Fruit fly (Drosophila melanogaster) whole organism, embryonic: ENCODE measurements around the gene Dtg.

ENCODE experiments used
- Aef1 ChIP-seq: fragments of 200-800 bp; sonication (Bioruptor generic); IDR thresholded peaks from 3 replicates; pipeline ENCODE4 v1.3.6; 2022; ENCODE audit warnings: missing biosample characterization, missing genetic modification characterization
- CG1024 ChIP-seq: fragments of 200-800 bp; sonication (Bioruptor generic); IDR thresholded peaks from 2 replicates; pipeline ENCODE4 v1.3.6; 2022; ENCODE audit warnings: missing biosample characterization, missing genetic modification characterization
- CG10321 ChIP-seq: fragments of 200-800 bp; sonication (Bioruptor generic); IDR thresholded peaks from 2 replicates; pipeline ENCODE4 v1.3.6; 2022; ENCODE audit warnings: missing biosample characterization, missing genetic modification characterization
- CG10565 ChIP-seq: fragments of 200-800 bp; sonication (Bioruptor generic); optimal IDR thresholded peaks from 3 replicates; lab custom pipeline; 2016; ENCODE audit warnings: missing biosample characterization, mild to moderate bottlenecking, missing genetic modification characterization
- CG11456 ChIP-seq: fragments of 200-800 bp; sonication (Bioruptor generic); IDR thresholded peaks from 3 replicates; pipeline ENCODE4 v1.3.6; 2022; ENCODE audit warnings: missing biosample characterization, missing genetic modification characterization
- CG11560 ChIP-seq: fragments of 200-800 bp; sonication (Bioruptor generic); IDR thresholded peaks from 3 replicates; pipeline ENCODE4 v1.3.6; 2022; ENCODE audit warnings: missing biosample characterization, missing genetic modification characterization
- CG12219 ChIP-seq: fragments of 200-800 bp; sonication (Bioruptor generic); optimal IDR thresholded peaks from 3 replicates; lab custom pipeline; 2018; ENCODE audit warnings: missing biosample characterization, mild to moderate bottlenecking, missing genetic modification characterization
- CG12744 ChIP-seq: fragments of 200-800 bp; sonication (Bioruptor generic); optimal IDR thresholded peaks from 2 replicates; lab custom pipeline; 2016; ENCODE audit warnings: missing biosample characterization, missing genetic modification characterization
- CG14441 ChIP-seq: fragments of 200-800 bp; sonication (Bioruptor generic); IDR thresholded peaks from 2 replicates; pipeline ENCODE4 v1.3.6; 2022; ENCODE audit warnings: missing biosample characterization, missing genetic modification characterization
- CG15479 ChIP-seq: fragments of 200-800 bp; sonication (Bioruptor generic); optimal IDR thresholded peaks from 3 replicates; lab custom pipeline; 2019; ENCODE audit warnings: missing biosample characterization, mild to moderate bottlenecking, missing genetic modification characterization, moderate library complexity
- CG17361 ChIP-seq: fragments of 200-800 bp; sonication (Bioruptor generic); IDR thresholded peaks from 3 replicates; pipeline ENCODE4 v1.3.6; 2022; ENCODE audit warnings: missing biosample characterization, missing genetic modification characterization
- CG17829 ChIP-seq: fragments of 200-800 bp; optimal IDR thresholded peaks from 2 replicates; lab custom pipeline; 2019; ENCODE audit warnings: missing biosample characterization, mild to moderate bottlenecking, missing genetic modification characterization, moderate library complexity
- CG2712 ChIP-seq: fragments of 200-800 bp; optimal IDR thresholded peaks from 3 replicates; lab custom pipeline; 2019; ENCODE audit warnings: missing biosample characterization, mild to moderate bottlenecking, missing genetic modification characterization, moderate library complexity
- CG30020 ChIP-seq: fragments of 200-800 bp; optimal IDR thresholded peaks from 2 replicates; lab custom pipeline; 2019; ENCODE audit warnings: missing biosample characterization, mild to moderate bottlenecking, missing genetic modification characterization, moderate library complexity
- CG32772 ChIP-seq: fragments of 200-800 bp; sonication (Bioruptor generic); IDR thresholded peaks from 2 replicates; pipeline ENCODE4 v1.3.6; 2022; ENCODE audit warnings: missing biosample characterization, missing genetic modification characterization
- CG33557 ChIP-seq: fragments of 200-800 bp; sonication (Bioruptor generic); optimal IDR thresholded peaks from 2 replicates; lab custom pipeline; 2019; ENCODE audit warnings: missing biosample characterization, mild to moderate bottlenecking, missing genetic modification characterization, moderate library complexity
- CG43689 ChIP-seq: fragments of 200-800 bp; sonication (Bioruptor generic); IDR thresholded peaks from 2 replicates; pipeline ENCODE4 v1.3.6; 2022; ENCODE audit warnings: missing biosample characterization, missing genetic modification characterization
- CG4617 ChIP-seq: fragments of 200-800 bp; sonication (Bioruptor generic); optimal IDR thresholded peaks from 3 replicates; lab custom pipeline; 2016; ENCODE audit warnings: missing biosample characterization, missing genetic modification characterization, borderline replicate concordance
- CG5180 ChIP-seq: fragments of 200-800 bp; sonication (Bioruptor generic); optimal IDR thresholded peaks from 3 replicates; lab custom pipeline; 2017; ENCODE audit warnings: missing biosample characterization, missing genetic modification characterization, mild to moderate bottlenecking, moderate library complexity, missing genetic modification reagents
- CG6813 ChIP-seq: fragments of 200-800 bp; sonication (Bioruptor generic); optimal IDR thresholded peaks from 2 replicates; lab custom pipeline; 2017; ENCODE audit warnings: missing biosample characterization, missing genetic modification characterization, mild to moderate bottlenecking, moderate library complexity, missing genetic modification reagents
- CG8290 ChIP-seq, 3 experiments: fragments of 200-800 bp; sonication (Bioruptor generic); optimal IDR thresholded peaks; 2 replicates each; lab custom pipeline; 2016 to 2019; ENCODE audit warnings: missing biosample characterization in 3 of 3, missing genetic modification characterization in 3 of 3, mild to moderate bottlenecking in 2 of 3, moderate library complexity in 1 of 3
- CG8388 ChIP-seq: fragments of 200-800 bp; sonication (Bioruptor generic); optimal IDR thresholded peaks from 2 replicates; lab custom pipeline; 2019; ENCODE audit warnings: missing biosample characterization, mild to moderate bottlenecking, missing genetic modification characterization, moderate library complexity
- CG8924 ChIP-seq: fragments of 200-800 bp; optimal IDR thresholded peaks from 3 replicates; lab custom pipeline; 2019; ENCODE audit warnings: missing biosample characterization, mild to moderate bottlenecking, missing genetic modification characterization, moderate library complexity
- CG8944 ChIP-seq: fragments of 200-800 bp; sonication (Bioruptor generic); optimal IDR thresholded peaks from 3 replicates; lab custom pipeline; 2016; ENCODE audit warnings: missing biosample characterization, missing genetic modification characterization
- CHES-1-like ChIP-seq: fragments of 200-800 bp; sonication (Bioruptor generic); optimal IDR thresholded peaks from 2 replicates; lab custom pipeline; 2016; ENCODE audit warnings: missing biosample characterization, missing genetic modification characterization
- Dip2 ChIP-seq: fragments of 200-800 bp; sonication (Bioruptor generic); IDR thresholded peaks from 2 replicates; pipeline ENCODE4 v1.3.6; 2022; ENCODE audit warnings: missing biosample characterization, missing genetic modification characterization
- HLHmδ ChIP-seq: fragments of 200-800 bp; sonication (Bioruptor generic); optimal IDR thresholded peaks from 2 replicates; lab custom pipeline; 2018; ENCODE audit warnings: missing biosample characterization, mild to moderate bottlenecking, missing genetic modification characterization, moderate library complexity
- Hr3 ChIP-seq: fragments of 200-800 bp; sonication (Bioruptor generic); optimal IDR thresholded peaks from 3 replicates; lab custom pipeline; 2016; ENCODE audit warnings: missing biosample characterization, missing genetic modification characterization
- Poxn ChIP-seq: fragments of 200-800 bp; sonication (Bioruptor generic); IDR thresholded peaks from 2 replicates; pipeline ENCODE4 v1.3.6; 2022; ENCODE audit warnings: missing biosample characterization, missing genetic modification characterization
- bbx ChIP-seq: fragments of 200-800 bp; sonication (Bioruptor generic); IDR thresholded peaks from 2 replicates; pipeline ENCODE4 v1.3.6; 2022; ENCODE audit warnings: missing biosample characterization, missing genetic modification characterization; ENCODE audit not compliant: partially characterized antibody
- bsh ChIP-seq, 2 experiments: fragments of 200-800 bp; sonication (Bioruptor generic); optimal IDR thresholded peaks; 2 replicates each; lab custom pipeline; 2017 to 2018; ENCODE audit warnings: mild to moderate bottlenecking in 2 of 2, missing biosample characterization in 2 of 2, missing genetic modification characterization in 2 of 2, moderate library complexity in 1 of 2
- da ChIP-seq: fragments of 200-800 bp; sonication (Bioruptor generic); optimal IDR thresholded peaks from 2 replicates; lab custom pipeline; 2016; ENCODE audit warnings: missing biosample characterization, missing genetic modification characterization
- dan ChIP-seq: fragments of 200-800 bp; sonication (Bioruptor generic); IDR thresholded peaks from 2 replicates; pipeline ENCODE4 v1.3.6; 2022; ENCODE audit warnings: missing biosample characterization, missing genetic modification characterization
- dmrt99B ChIP-seq: fragments of 200-800 bp; sonication (Bioruptor generic); optimal IDR thresholded peaks from 2 replicates; lab custom pipeline; 2018; ENCODE audit warnings: missing biosample characterization, mild to moderate bottlenecking, missing genetic modification characterization, moderate library complexity
- eyg ChIP-seq: fragments of 200-800 bp; sonication (Bioruptor generic); optimal IDR thresholded peaks from 3 replicates; lab custom pipeline; 2016; ENCODE audit warnings: missing biosample characterization, missing genetic modification characterization
- gem ChIP-seq: fragments of 200-800 bp; sonication (Bioruptor generic); optimal IDR thresholded peaks from 2 replicates; lab custom pipeline; 2019; ENCODE audit warnings: missing biosample characterization, mild to moderate bottlenecking, missing genetic modification characterization, moderate library complexity
- gt ChIP-seq: fragments of 200-800 bp; sonication (Bioruptor generic); IDR thresholded peaks from 2 replicates; pipeline ENCODE4 v1.3.6; 2022; ENCODE audit warnings: missing biosample characterization, missing genetic modification characterization
- ham ChIP-seq: fragments of 200-800 bp; sonication (Bioruptor generic); IDR thresholded peaks from 2 replicates; pipeline ENCODE4 v1.3.6; 2022; ENCODE audit warnings: missing biosample characterization, missing genetic modification characterization
- hb ChIP-seq: fragments of 200-800 bp; sonication (Bioruptor generic); IDR thresholded peaks from 3 replicates; pipeline ENCODE4 v1.3.6; 2022; ENCODE audit warnings: missing biosample characterization, missing genetic modification characterization; ENCODE audit not compliant: partially characterized antibody
- hth ChIP-seq: fragments of >200 bp; optimal IDR thresholded peaks from 2 replicates; lab custom pipeline; 2017; ENCODE audit warnings: inconsistent platforms
- inv ChIP-seq: fragments of 200-800 bp; sonication (Bioruptor generic); IDR thresholded peaks from 2 replicates; pipeline ENCODE4 v1.3.6; 2022; ENCODE audit warnings: missing biosample characterization, missing genetic modification characterization; ENCODE audit not compliant: partially characterized antibody
- ken ChIP-seq: fragments of 200-800 bp; sonication (Bioruptor generic); IDR thresholded peaks from 3 replicates; pipeline ENCODE4 v1.3.6; 2022; ENCODE audit warnings: missing biosample characterization, missing genetic modification characterization
- kni ChIP-seq: fragments of 200-800 bp; sonication (Bioruptor generic); optimal IDR thresholded peaks from 3 replicates; lab custom pipeline; 2017; ENCODE audit warnings: mild to moderate bottlenecking, missing biosample characterization, missing genetic modification reagents, missing genetic modification characterization
- nom ChIP-seq: fragments of 200-800 bp; sonication (Bioruptor generic); optimal IDR thresholded peaks from 2 replicates; lab custom pipeline; 2017; ENCODE audit warnings: missing biosample characterization, missing genetic modification characterization, mild to moderate bottlenecking, moderate library complexity, missing genetic modification reagents
- odd ChIP-seq: fragments of 200-800 bp; sonication (Bioruptor generic); optimal IDR thresholded peaks from 2 replicates; lab custom pipeline; 2017; ENCODE audit warnings: missing biosample characterization, mild to moderate bottlenecking, missing genetic modification characterization
- ranshi ChIP-seq: fragments of 200-800 bp; sonication (Bioruptor generic); IDR thresholded peaks from 2 replicates; pipeline ENCODE4 v1.3.6; 2022; ENCODE audit warnings: missing biosample characterization, missing genetic modification characterization
- row ChIP-seq: fragments of 200-800 bp; sonication (Bioruptor generic); IDR thresholded peaks from 3 replicates; pipeline ENCODE4 v1.3.6; 2022; ENCODE audit warnings: missing biosample characterization, missing genetic modification characterization
- scrt ChIP-seq: fragments of 200-800 bp; sonication (Bioruptor generic); optimal IDR thresholded peaks from 2 replicates; lab custom pipeline; 2018; ENCODE audit warnings: missing biosample characterization, mild to moderate bottlenecking, missing genetic modification characterization, moderate library complexity
- trem ChIP-seq: fragments of 200-800 bp; optimal IDR thresholded peaks from 3 replicates; lab custom pipeline; 2019; ENCODE audit warnings: missing biosample characterization, mild to moderate bottlenecking, missing genetic modification characterization, moderate library complexity
- wdn ChIP-seq: fragments of 200-800 bp; sonication (Bioruptor generic); IDR thresholded peaks from 2 replicates; pipeline ENCODE4 v1.3.6; 2022; ENCODE audit warnings: missing biosample characterization, missing genetic modification characterization
- zen ChIP-seq: fragments of 200-800 bp; sonication (Bioruptor generic); optimal IDR thresholded peaks from 3 replicates; lab custom pipeline; 2018; ENCODE audit warnings: missing biosample characterization, mild to moderate bottlenecking, missing genetic modification characterization, moderate library complexity

Dtg gene

DNA sequence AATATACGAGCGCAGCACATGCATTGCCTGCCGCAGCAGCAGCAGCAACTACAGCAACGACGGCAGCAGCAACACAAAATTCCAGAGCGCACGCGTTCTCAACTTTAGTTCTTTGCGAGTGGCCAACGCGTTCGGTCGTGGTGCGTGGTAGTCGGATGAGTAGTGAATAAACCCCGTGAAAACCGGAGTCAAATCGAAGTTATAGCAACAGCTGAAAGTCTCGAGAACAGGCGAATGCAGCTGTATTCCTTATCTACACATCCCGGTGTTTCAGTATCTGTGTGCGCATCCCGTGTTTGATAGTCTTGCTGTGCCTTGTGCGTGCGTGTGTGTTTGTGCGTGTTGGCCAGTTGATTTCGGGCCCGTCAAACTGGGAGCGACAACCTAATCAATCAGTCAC lies at the start of gene Dtg (continued):
- peak; percentile 63 for TF ChIP-seq CG15479 (GFP tag; lab: Kevin White, UChicago)
- TF ChIP-seq odd: peak; percentile 22
- TF ChIP-seq CG11456 (GFP tag; lab: Robert Waterston, UW): no peak
- peak; percentile 19 for TF ChIP-seq da (GFP tag; lab: Kevin White, UChicago)
- no peak for TF ChIP-seq Aef1 (GFP tag; lab: Robert Waterston, UW)
- TF ChIP-seq CG6813 (GFP tag; lab: Kevin White, UChicago): no peak
- TF ChIP-seq hb (GFP tag; lab: Robert Waterston, UW): no peak
- peak; percentile 18 for TF ChIP-seq nom (GFP tag; lab: Kevin White, UChicago)
- TF ChIP-seq bbx (GFP tag; lab: Robert Waterston, UW): no peak
- no peak for TF ChIP-seq inv (GFP tag; lab: Robert Waterston, UW)
- TF ChIP-seq CG14441 (GFP tag; lab: Robert Waterston, UW): no peak
- no peak for TF ChIP-seq dan (GFP tag; lab: Robert Waterston, UW)
- TF ChIP-seq HLHmδ: peak; percentile 82
- peak; percentile 10 for TF ChIP-seq CG8924 (tag; lab: Kevin White, UChicago)
- no peak for TF ChIP-seq CG17361 (GFP tag; lab: Robert Waterston, UW)
- no peak for TF ChIP-seq CG12744 (GFP tag; lab: Kevin White, UChicago)
- no peak for TF ChIP-seq CG8388 (GFP tag; lab: Kevin White, UChicago)
- no peak for TF ChIP-seq gt (GFP tag; lab: Robert Waterston, UW)
- peak; percentile 24 for TF ChIP-seq CG33557
- TF ChIP-seq wdn (GFP tag; lab: Robert Waterston, UW): no peak
- no peak for TF ChIP-seq CG8944 (GFP tag; lab: Kevin White, UChicago)
- TF ChIP-seq CG8290 (GFP tag; optimal IDR thresholded peaks at IDR 0.05; lab: Kevin White, UChicago): no peak
- TF ChIP-seq CG8290 (tag; optimal IDR thresholded peaks at IDR 0.05; lab: Kevin White, UChicago): no peak
- no peak for TF ChIP-seq ham (GFP tag; lab: Robert Waterston, UW)
- TF ChIP-seq kni (GFP tag; lab: Kevin White, UChicago): peak; percentile 80
- TF ChIP-seq Poxn (GFP tag; lab: Robert Waterston, UW): no peak
- no peak for TF ChIP-seq CG4617 (GFP tag; lab: Kevin White, UChicago)
- TF ChIP-seq gem (tag; lab: Kevin White, UChicago): no peak
- TF ChIP-seq CG10321: no peak
- no peak for TF ChIP-seq ranshi
- TF ChIP-seq trem (tag; lab: Kevin White, UChicago): no peak
- TF ChIP-seq hth (lab: Kevin White, UChicago): peak; percentile 7
- no peak for TF ChIP-seq scrt (GFP tag; lab: Kevin White, UChicago)
- TF ChIP-seq CG30020 (tag; lab: Kevin White, UChicago): no peak
- no peak for TF ChIP-seq Hr3 (GFP tag; lab: Kevin White, UChicago)
- no peak for TF ChIP-seq dmrt99B (tag; lab: Kevin White, UChicago)
- no peak for TF ChIP-seq CG12219 (GFP tag; lab: Kevin White, UChicago)
- TF ChIP-seq CG17829: peak; percentile 42
- TF ChIP-seq eyg (GFP tag; lab: Kevin White, UChicago): no peak
- no peak for TF ChIP-seq CHES-1-like (GFP tag; lab: Kevin White, UChicago)
- TF ChIP-seq CG5180 (GFP tag; lab: Kevin White, UChicago): peak; percentile 34
- no peak for TF ChIP-seq CG1024 (GFP tag; lab: Robert Waterston, UW)
- peak; percentile 46 for TF ChIP-seq zen (tag; lab: Kevin White, UChicago)
- TF ChIP-seq CG11560 (tag; lab: Robert Waterston, UW): no peak
- TF ChIP-seq ken: no peak
- TF ChIP-seq CG10565 (GFP tag; lab: Kevin White, UChicago): no peak
- TF ChIP-seq row (GFP tag; lab: Robert Waterston, UW): no peak
- TF ChIP-seq CG2712 (tag; lab: Kevin White, UChicago): peak; percentile 7
- TF ChIP-seq Dip2: no peak
- TF ChIP-seq CG32772 (GFP tag; lab: Robert Waterston, UW): no peak
- TF ChIP-seq CG43689 (GFP tag; lab: Robert Waterston, UW): no peak
- TF ChIP-seq bsh (GFP tag; optimal IDR thresholded peaks at IDR 0.05; lab: Kevin White, UChicago): no peak
